Worm (Caenorhabditis elegans) whole organism, L3 larva: ENCODE measurements around the gene Y53F4B.12.
"Not testable (repeated sequence)": the region's sequence is repeated elsewhere in the genome, so short reads cannot be mapped to it uniquely, and the experiment has no call there.

ENCODE experiments used
- aly-2 ChIP-seq: fragments of 150-350 bp; optimal IDR thresholded peaks from 2 replicates; lab custom pipeline; 2014; ENCODE audit warnings: missing biosample characterization, missing genetic modification characterization
- ceh-16 ChIP-seq: sonication (generic microtip); optimal IDR thresholded peaks from 2 replicates; lab custom pipeline; 2017; ENCODE audit warnings: missing biosample characterization, missing genetic modification characterization
- ceh-9 ChIP-seq: sonication (generic microtip); optimal IDR thresholded peaks from 2 replicates; lab custom pipeline; 2018; ENCODE audit warnings: missing biosample characterization, missing genetic modification characterization
- daf-12 ChIP-seq: fragments of 150-350 bp; optimal IDR thresholded peaks from 2 replicates; lab custom pipeline; 2014; ENCODE audit warnings: missing biosample characterization, missing genetic modification reagents, missing genetic modification characterization
- egl-27 ChIP-seq: sonication (generic microtip); optimal IDR thresholded peaks from 4 replicates; lab custom pipeline; 2017; ENCODE audit warnings: missing biosample characterization, missing genetic modification reagents, missing genetic modification characterization
- elt-1 ChIP-seq: fragments of 150-350 bp; optimal IDR thresholded peaks from 2 replicates; lab custom pipeline; 2014; ENCODE audit warnings: missing biosample characterization, missing genetic modification characterization
- elt-2 ChIP-seq: sonication (generic microtip); optimal IDR thresholded peaks from 2 replicates; lab custom pipeline; 2016; ENCODE audit warnings: missing genetic modification reagents, mild to moderate bottlenecking, missing genetic modification characterization, missing compliant biosample characterization
- elt-3 ChIP-seq, 3 experiments: fragments of 150-350 bp in 1 of 3; sonication (generic microtip) in 2 of 3; optimal IDR thresholded peaks; 2 replicates in 2 of 3; 4 replicates in 1 of 3; lab custom pipeline; 2014 to 2017; ENCODE audit warnings: missing biosample characterization in 3 of 3, missing genetic modification characterization in 3 of 3
- eor-1 ChIP-seq, 2 experiments: fragments of 150-350 bp; optimal IDR thresholded peaks; 2 replicates each; lab custom pipeline; 2014 to 2018; ENCODE audit warnings: missing biosample characterization in 2 of 2, missing genetic modification characterization in 2 of 2
- fkh-10 ChIP-seq: sonication (generic microtip); optimal IDR thresholded peaks from 2 replicates; lab custom pipeline; 2017; ENCODE audit warnings: missing biosample characterization, missing genetic modification reagents, missing genetic modification characterization
- fkh-2 ChIP-seq: fragments of 150-350 bp; optimal IDR thresholded peaks from 2 replicates; lab custom pipeline; 2014; ENCODE audit warnings: missing biosample characterization, missing genetic modification reagents, missing genetic modification characterization
- fos-1 ChIP-seq: fragments of 150-350 bp; optimal IDR thresholded peaks from 2 replicates; lab custom pipeline; 2014; ENCODE audit warnings: missing biosample characterization, missing genetic modification characterization
- hmg-11 ChIP-seq: sonication (generic microtip); optimal IDR thresholded peaks from 2 replicates; lab custom pipeline; 2016; ENCODE audit warnings: missing genetic modification characterization, missing compliant biosample characterization
- lin-15B ChIP-seq: fragments of 150-350 bp; optimal IDR thresholded peaks from 2 replicates; lab custom pipeline; 2014; ENCODE audit warnings: missing biosample characterization, missing genetic modification characterization
- lin-39 ChIP-seq: fragments of 150-350 bp; optimal IDR thresholded peaks from 2 replicates; lab custom pipeline; 2018; ENCODE audit warnings: missing biosample characterization, missing genetic modification reagents, missing genetic modification characterization
- lsy-12 ChIP-seq: sonication (generic microtip); optimal IDR thresholded peaks from 2 replicates; lab custom pipeline; 2016; ENCODE audit warnings: mild to moderate bottlenecking, missing genetic modification characterization, missing compliant biosample characterization
- mdl-1 ChIP-seq: fragments of 150-350 bp; optimal IDR thresholded peaks from 2 replicates; lab custom pipeline; 2014; ENCODE audit warnings: missing biosample characterization, missing genetic modification characterization
- mml-1 ChIP-seq: fragments of 150-350 bp; sonication (generic microtip); optimal IDR thresholded peaks from 3 replicates; lab custom pipeline; 2014; ENCODE audit warnings: missing biosample characterization, missing genetic modification characterization
- nfya-1 ChIP-seq: sonication (generic microtip); optimal IDR thresholded peaks from 2 replicates; lab custom pipeline; 2017; ENCODE audit warnings: missing genetic modification characterization, mild to moderate bottlenecking, missing compliant biosample characterization, antibody characterized with exemption, moderate library complexity; ENCODE audit not compliant: insufficient read depth
- nhr-11 ChIP-seq: fragments of 150-350 bp; optimal IDR thresholded peaks from 2 replicates; lab custom pipeline; 2014; ENCODE audit warnings: missing biosample characterization, missing genetic modification characterization
- nhr-23 ChIP-seq: fragments of 150-350 bp; optimal IDR thresholded peaks from 2 replicates; lab custom pipeline; 2014; ENCODE audit warnings: missing biosample characterization, missing genetic modification reagents, missing genetic modification characterization
- nhr-237 ChIP-seq: fragments of 150-350 bp; optimal IDR thresholded peaks from 2 replicates; lab custom pipeline; 2014; ENCODE audit warnings: missing biosample characterization, missing genetic modification characterization
- nhr-25 ChIP-seq: sonication (generic microtip); optimal IDR thresholded peaks from 2 replicates; lab custom pipeline; 2017; ENCODE audit warnings: missing biosample characterization, missing genetic modification characterization
- nhr-43 ChIP-seq: sonication (generic microtip); optimal IDR thresholded peaks from 2 replicates; lab custom pipeline; 2016; ENCODE audit warnings: mild to moderate bottlenecking, missing genetic modification characterization, missing compliant biosample characterization; ENCODE audit not compliant: poor library complexity, severe bottlenecking
- nhr-67 ChIP-seq: fragments of 150-350 bp; optimal IDR thresholded peaks from 2 replicates; lab custom pipeline; 2014; ENCODE audit warnings: missing biosample characterization, missing genetic modification characterization
- nhr-76 ChIP-seq: fragments of 150-350 bp; sonication (generic microtip); optimal IDR thresholded peaks from 5 replicates; lab custom pipeline; 2014; ENCODE audit warnings: missing biosample characterization, missing genetic modification characterization
- nhr-77 ChIP-seq: fragments of 150-350 bp; optimal IDR thresholded peaks from 2 replicates; lab custom pipeline; 2014; ENCODE audit warnings: missing biosample characterization, missing genetic modification characterization
- pha-4 ChIP-seq: fragments of 150-350 bp; optimal IDR thresholded peaks from 2 replicates; lab custom pipeline; 2014; ENCODE audit warnings: missing biosample characterization, missing genetic modification reagents, missing genetic modification characterization
- sea-2 ChIP-seq: fragments of 150-350 bp; sonication (generic microtip); optimal IDR thresholded peaks from 4 replicates; lab custom pipeline; 2014; ENCODE audit warnings: missing biosample characterization, missing genetic modification reagents, missing genetic modification characterization
- snpc-4 ChIP-seq: fragments of 150-350 bp; optimal IDR thresholded peaks from 2 replicates; lab custom pipeline; 2014; ENCODE audit warnings: missing biosample characterization, missing genetic modification characterization
- tbx-2 ChIP-seq: sonication (generic microtip); optimal IDR thresholded peaks from 2 replicates; lab custom pipeline; 2016; ENCODE audit warnings: mild to moderate bottlenecking, missing genetic modification characterization, missing compliant biosample characterization
- unc-62 ChIP-seq: fragments of 150-350 bp; sonication (generic microtip); optimal IDR thresholded peaks from 4 replicates; lab custom pipeline; 2014; ENCODE audit warnings: missing biosample characterization, missing genetic modification reagents, missing genetic modification characterization
- ztf-4 ChIP-seq: fragments of 150-350 bp; optimal IDR thresholded peaks from 2 replicates; lab custom pipeline; 2014; ENCODE audit warnings: missing biosample characterization, missing genetic modification characterization

Gene Y53F4B.12

DNA sequence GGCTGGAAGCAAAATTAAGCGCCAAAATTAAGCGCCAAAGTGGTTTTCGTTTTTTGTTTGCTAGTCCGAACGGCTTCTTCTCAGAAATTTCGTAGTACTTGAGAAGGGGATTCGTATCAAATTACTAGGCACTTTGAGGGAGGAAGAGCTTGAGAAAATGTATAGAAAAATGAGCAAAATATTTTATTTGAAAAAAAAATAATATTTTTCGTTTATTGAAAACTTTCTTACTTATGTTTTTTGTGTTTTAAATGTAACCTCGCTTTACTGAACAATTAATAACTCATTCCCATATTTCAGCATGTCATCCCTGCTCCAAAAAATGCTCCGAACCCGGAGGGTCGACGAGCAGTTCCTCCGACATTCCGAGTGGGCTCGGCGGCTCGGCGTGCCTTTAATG is at the start of gene Y53F4B.12:
Gene Y53F4B.12, plus strand, starts transcription at position 301 of the 400 bp plus-strand sequence.
- TF ChIP-seq unc-62 (GFP tag; lab: Kevin White, UChicago) (no peak), mdl-1 (tag; lab: Kevin White, UChicago) (no peak), sea-2 (GFP tag; lab: Kevin White, UChicago) (no peak), elt-2 (no peak), lin-39 (no peak), fkh-10 (no peak), fkh-2 (tag; lab: Kevin White, UChicago) (no peak), ceh-16 (no peak), elt-3 (tag; optimal IDR thresholded peaks at IDR 0.05; lab: Kevin White, UChicago) (no peak), nhr-25 (tag; lab: Kevin White, UChicago) (no peak), tbx-2 (tag; lab: Kevin White, UChicago) (no peak), mml-1 (tag; lab: Kevin White, UChicago) (no peak), nhr-23 (tag; lab: Kevin White, UChicago) (no peak), fos-1 (no peak), pha-4 (no peak), lsy-12 (tag; lab: Kevin White, UChicago) (no peak)
- TF ChIP-seq, all 47 proteins: peak for 0

DNA sequence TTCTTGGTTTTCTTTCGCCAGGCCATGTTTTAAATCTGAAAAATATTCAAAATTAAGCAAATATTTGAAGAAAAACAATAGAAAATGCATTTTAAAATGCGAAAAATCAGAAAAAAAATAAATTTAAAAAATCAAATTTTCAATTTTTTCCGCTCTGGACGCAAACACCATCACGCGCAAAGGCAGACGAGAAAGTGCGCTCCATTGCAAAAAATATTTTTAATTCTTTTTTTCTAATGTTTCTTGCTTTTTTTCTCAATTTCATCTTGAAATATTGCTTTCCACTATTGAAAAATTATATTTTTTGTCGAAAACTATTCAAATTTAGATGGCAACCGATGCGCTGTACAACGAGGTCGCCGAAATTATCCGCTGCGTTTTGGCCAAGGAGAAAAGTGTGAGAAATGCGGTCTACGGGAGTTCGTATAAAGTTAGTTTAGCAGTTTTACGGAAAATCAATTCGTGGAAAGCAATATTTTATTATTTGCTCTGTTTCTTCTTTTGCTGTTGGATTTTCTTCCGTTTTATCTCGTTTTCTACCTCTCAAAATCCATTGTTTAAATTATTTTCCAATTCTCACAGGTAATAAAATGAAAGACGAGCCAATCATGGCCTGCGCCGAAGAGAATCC is 49.6 kb upstream of the Y53F4B.12 start, which contains the start of the genes pole-4, nsun-5 and metl-2:
Gene pole-4, minus strand, starts transcription at position 35 of the 631 bp plus-strand sequence.
Gene nsun-5, plus strand, starts transcription at position 298 of the 631 bp plus-strand sequence.
Gene metl-2, plus strand, starts transcription at position 581 of the 631 bp plus-strand sequence.
- TF ChIP-seq nhr-76 (tag; lab: Kevin White, UChicago) = no peak
- peak; percentile 3 for TF ChIP-seq hmg-11 (tag; lab: Kevin White, UChicago)
- no peak for TF ChIP-seq nhr-77 (tag; lab: Kevin White, UChicago)
- no peak for TF ChIP-seq lin-39
- TF ChIP-seq snpc-4 (tag; lab: Kevin White, UChicago) = peak; percentile 70
- no peak for TF ChIP-seq ztf-4 (tag; lab: Kevin White, UChicago)
- no peak for TF ChIP-seq nhr-43 (tag; lab: Kevin White, UChicago)
- no peak for TF ChIP-seq ceh-16
- TF ChIP-seq mdl-1 (tag; lab: Kevin White, UChicago) = no peak
- TF ChIP-seq nhr-11 (tag; lab: Kevin White, UChicago) = no peak
- TF ChIP-seq eor-1 (tag; optimal IDR thresholded peaks at IDR 0.05; lab: Kevin White, UChicago) = no peak
- TF ChIP-seq nhr-23 (tag; lab: Kevin White, UChicago) = peak; percentile 31
- TF ChIP-seq unc-62 (GFP tag; lab: Kevin White, UChicago) = no peak
- TF ChIP-seq nhr-67 = no peak
- TF ChIP-seq nfya-1 = peak; percentile 49
- no peak for TF ChIP-seq daf-12 (tag; lab: Kevin White, UChicago)
- peak; percentile 81 for TF ChIP-seq pha-4
- no peak for TF ChIP-seq nhr-25 (tag; lab: Kevin White, UChicago)
- TF ChIP-seq lin-15B (tag; lab: Kevin White, UChicago) = peak; percentile 86

DNA sequence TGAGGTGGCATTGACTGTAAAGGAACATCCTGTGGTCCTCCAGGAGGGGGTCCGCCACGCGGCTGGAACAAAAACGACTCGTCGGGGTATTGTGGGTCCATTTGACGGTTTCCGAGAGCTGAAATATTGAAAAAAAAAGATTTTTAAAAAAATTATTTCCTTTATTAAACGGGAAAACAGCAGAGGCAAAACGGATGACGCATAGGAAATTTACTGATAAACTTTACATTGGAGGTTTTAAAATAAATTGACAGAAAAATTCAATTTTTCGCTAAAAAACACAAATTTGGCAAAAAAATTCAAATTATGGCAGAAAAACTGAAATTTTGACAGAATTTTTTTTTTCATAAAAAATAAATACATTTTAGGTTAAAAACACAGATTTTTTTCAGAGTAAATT is 35.1 kb upstream of the Y53F4B.12 start, which contains the start of gene Y53F4B.5:
Gene Y53F4B.5, minus strand, starts transcription at position 101 of the 400 bp plus-strand sequence.
- TF ChIP-seq elt-1 (tag; lab: Kevin White, UChicago) = no peak
- no peak for TF ChIP-seq mdl-1 (tag; lab: Kevin White, UChicago)
- TF ChIP-seq fkh-2 (tag; lab: Kevin White, UChicago) = no peak
- TF ChIP-seq aly-2 (tag; lab: Kevin White, UChicago) = no peak
- TF ChIP-seq nhr-43 (tag; lab: Kevin White, UChicago) = no peak
- TF ChIP-seq ceh-9 (tag; lab: Kevin White, UChicago) = no peak
- TF ChIP-seq nhr-76 (tag; lab: Kevin White, UChicago) = no peak
- TF ChIP-seq hmg-11 (tag; lab: Kevin White, UChicago) = no peak
- TF ChIP-seq egl-27 = no peak

DNA sequence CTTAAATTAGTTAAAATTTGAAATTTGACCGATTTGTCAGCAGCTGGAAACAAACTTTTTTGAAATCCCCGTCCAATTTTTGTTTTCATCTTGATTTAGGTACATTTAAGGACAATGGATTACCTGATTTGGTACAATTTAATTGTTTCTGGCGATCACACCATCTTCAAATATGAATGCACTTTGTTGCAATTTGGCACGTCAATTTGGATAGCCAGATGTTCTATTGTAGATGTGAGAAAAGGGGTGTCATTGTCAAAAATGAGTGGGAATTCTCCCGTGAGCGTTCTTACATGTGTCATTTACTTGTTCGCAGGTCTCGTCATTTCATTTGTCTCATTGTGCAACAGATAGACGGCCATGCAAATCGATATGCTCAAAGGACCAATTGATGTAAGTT is 30.9 kb upstream of the Y53F4B.12 start, which contains the start of gene Y53F4B.43:
Gene Y53F4B.43, plus strand, starts transcription at position 301 of the 400 bp plus-strand sequence.
- not testable (repeated sequence) for TF ChIP-seq nhr-237, elt-1, nhr-23 (tag; lab: Kevin White, UChicago)
